Worm (Caenorhabditis elegans): ENCODE measurements around the gene F07G6.8.

Gene F07G6.8

ce11 chrX:1735941-1736340 is 15.7 kb upstream of the F07G6.8 start, which contains the start of gene F07G6.12:
F07G6.12 (plus strand) TSS chrX:1736241.
- TF ChIP-seq skn-1 (tag; optimal IDR thresholded peaks at IDR 0.05), result no peak
- TF ChIP-seq egl-27 (tag; optimal IDR thresholded peaks at IDR 0.05), result no peak
- no peak for TF ChIP-seq lsy-12 (tag; optimal IDR thresholded peaks at IDR 0.05)
- TF ChIP-seq ceh-28 (tag; optimal IDR thresholded peaks at IDR 0.05), result no peak
- no peak for TF ChIP-seq elt-3 (tag; optimal IDR thresholded peaks at IDR 0.05)
- TF ChIP-seq jun-1 (tag; optimal IDR thresholded peaks at IDR 0.05), result no peak
- TF ChIP-seq nhr-28 (tag; optimal IDR thresholded peaks at IDR 0.05), result no peak
- no peak for TF ChIP-seq ama-1 (optimal IDR thresholded peaks at IDR 0.05)
- TF ChIP-seq nhr-237 (tag; optimal IDR thresholded peaks at IDR 0.05), result no peak
- no peak for TF ChIP-seq nhr-25 (tag; optimal IDR thresholded peaks at IDR 0.05)
- no peak for TF ChIP-seq ceh-82 (tag; optimal IDR thresholded peaks at IDR 0.05)
- no peak for TF ChIP-seq ceh-9 (tag; optimal IDR thresholded peaks at IDR 0.05)
- no peak for TF ChIP-seq fkh-2 (tag; optimal IDR thresholded peaks at IDR 0.05)
- TF ChIP-seq snpc-4 (tag; optimal IDR thresholded peaks at IDR 0.05), result no peak
- no peak for TF ChIP-seq pha-4 (tag; optimal IDR thresholded peaks at IDR 0.05)
- no peak for TF ChIP-seq hmg-11 (tag; optimal IDR thresholded peaks at IDR 0.05)
- TF ChIP-seq sea-2 (GFP tag; optimal IDR thresholded peaks at IDR 0.05), result no peak
- no peak for TF ChIP-seq ztf-11 (tag; optimal IDR thresholded peaks at IDR 0.05)
- TF ChIP-seq ztf-4 (tag; optimal IDR thresholded peaks at IDR 0.05), result no peak
- TF ChIP-seq lin-39 (tag; optimal IDR thresholded peaks at IDR 0.05), result no peak

ce11 chrX:1729558-1729957 is 9.3 kb upstream of the F07G6.8 start, which contains the start of gene dgn-3:
dgn-3 (plus strand) TSS chrX:1729858.
- TF ChIP-seq fkh-10 (GFP tag; optimal IDR thresholded peaks at IDR 0.05) (no peak), lin-39 (tag; optimal IDR thresholded peaks at IDR 0.05) (no peak), egl-27 (tag; optimal IDR thresholded peaks at IDR 0.05) (no peak), pqm-1 (tag; optimal IDR thresholded peaks at IDR 0.05) (no peak)

ce11 chrX:1727056-1727455 is 6.8 kb upstream of the F07G6.8 start, which contains the start of gene F07G6.2:
F07G6.2 (plus strand) TSS chrX:1727356.
- TF ChIP-seq unc-39 (tag; optimal IDR thresholded peaks at IDR 0.05), result no peak
- no peak for TF ChIP-seq R02D3.7 (tag; optimal IDR thresholded peaks at IDR 0.05)
- no peak for TF ChIP-seq ceh-28 (tag; optimal IDR thresholded peaks at IDR 0.05)
- TF ChIP-seq daf-12 (tag; optimal IDR thresholded peaks at IDR 0.05), result no peak
- no peak for TF ChIP-seq nhr-76 (tag; optimal IDR thresholded peaks at IDR 0.05)
- no peak for TF ChIP-seq pha-4 (tag; optimal IDR thresholded peaks at IDR 0.05)
- no peak for TF ChIP-seq elt-3 (tag; optimal IDR thresholded peaks at IDR 0.05)
- TF ChIP-seq hmg-11 (tag; optimal IDR thresholded peaks at IDR 0.05), result no peak
- no peak for TF ChIP-seq ceh-16 (tag; optimal IDR thresholded peaks at IDR 0.05)
- no peak for TF ChIP-seq unc-62 (GFP tag; optimal IDR thresholded peaks at IDR 0.05)
- no peak for TF ChIP-seq fos-1 (tag; optimal IDR thresholded peaks at IDR 0.05)
- TF ChIP-seq nhr-12 (tag; optimal IDR thresholded peaks at IDR 0.05), result no peak

- TF ChIP-seq aly-2 (tag; optimal IDR thresholded peaks at IDR 0.05) (no peak), ztf-11 (tag; optimal IDR thresholded peaks at IDR 0.05) (no peak), ceh-16 (tag; optimal IDR thresholded peaks at IDR 0.05) (no peak), unc-39 (tag; optimal IDR thresholded peaks at IDR 0.05) (no peak), nhr-237 (tag; optimal IDR thresholded peaks at IDR 0.05) (no peak), nhr-23 (tag; optimal IDR thresholded peaks at IDR 0.05) (no peak), elt-2 (tag; optimal IDR thresholded peaks at IDR 0.05) (no peak), nhr-76 (tag; optimal IDR thresholded peaks at IDR 0.05) (no peak), nhr-67 (tag; optimal IDR thresholded peaks at IDR 0.05) (no peak)
Measured at ce11 chrX:1718479-1718878, 1.8 kb downstream of the F07G6.8 start, which contains the start of gene fbxa-53. fbxa-53 (minus strand) TSS chrX:1718579.

ce11 chrX:1712538-1712937 is 7.7 kb downstream of the F07G6.8 start, which contains the start of gene fbxa-52:
fbxa-52 (minus strand) TSS chrX:1712638.
- TF ChIP-seq fkh-10 (GFP tag; optimal IDR thresholded peaks at IDR 0.05) (no peak), unc-39 (tag; optimal IDR thresholded peaks at IDR 0.05) (no peak), ztf-11 (tag; optimal IDR thresholded peaks at IDR 0.05) (no peak), nfya-1 (tag; optimal IDR thresholded peaks at IDR 0.05; ENCODE audit: insufficient read depth) (no peak), nhr-11 (tag; optimal IDR thresholded peaks at IDR 0.05) (no peak), jun-1 (tag; optimal IDR thresholded peaks at IDR 0.05) (no peak), fkh-2 (tag; optimal IDR thresholded peaks at IDR 0.05) (no peak), lin-39 (tag; optimal IDR thresholded peaks at IDR 0.05) (no peak), ZK546.5 (tag; optimal IDR thresholded peaks at IDR 0.05) (no peak), aly-2 (tag; optimal IDR thresholded peaks at IDR 0.05) (no peak), R02D3.7 (tag; optimal IDR thresholded peaks at IDR 0.05) (no peak), lin-15B (tag; optimal IDR thresholded peaks at IDR 0.05) (no peak), elt-1 (tag; optimal IDR thresholded peaks at IDR 0.05) (no peak), ceh-16 (tag; optimal IDR thresholded peaks at IDR 0.05) (no peak), sea-2 (GFP tag; optimal IDR thresholded peaks at IDR 0.05) (no peak), elt-2 (tag; optimal IDR thresholded peaks at IDR 0.05) (no peak), zag-1 (tag; optimal IDR thresholded peaks at IDR 0.05) (no peak)

Measured in whole organism, L3 larva.